Fruit fly (Drosophila melanogaster) S2 (cell line): ENCODE results near the gene CG44000.

Experiments used
- CG8478 ChIP-seq: fragments of >200 bp; optimal IDR thresholded peaks from 2 replicates; lab custom pipeline; 2018
- CTCF ChIP-seq, 2 experiments: fragments of >200 bp; optimal IDR thresholded peaks; 2 replicates each; lab custom pipeline; 2018

- TF ChIP-seq CG8478 (lab: Kevin White, UChicago) = no peak
- TF ChIP-seq CTCF (optimal IDR thresholded peaks at IDR 0.05; lab: Kevin White, UChicago) = no peak
Observed at dm6 chr2L:5059645-5060254, 16.7 kb downstream of the CG44000 start, which contains the start of gene Rpn11.
